Fruit fly (Drosophila melanogaster) whole organism, wandering third instar larva: ENCODE data around the gene Rab9Fb.

ENCODE experiments used
- Abd-B ChIP-seq: fragments of >200 bp; optimal IDR thresholded peaks from 2 replicates; lab custom pipeline; 2017; ENCODE audit warnings: missing biosample characterization, missing genetic modification characterization
- CG32264 ChIP-seq: fragments of 200-800 bp; sonication (Bioruptor generic); optimal IDR thresholded peaks from 2 replicates; lab custom pipeline; 2016; ENCODE audit warnings: missing biosample characterization, missing genetic modification characterization
- CG9705 ChIP-seq: fragments of 200-800 bp; sonication (Bioruptor generic); optimal IDR thresholded peaks from 2 replicates; lab custom pipeline; 2018; ENCODE audit warnings: missing biosample characterization, mild to moderate bottlenecking, missing genetic modification characterization
- CrebA ChIP-seq: fragments of 200-800 bp; sonication (Bioruptor generic); optimal IDR thresholded peaks from 2 replicates; lab custom pipeline; 2016; ENCODE audit warnings: missing biosample characterization, mild to moderate bottlenecking, missing genetic modification characterization, borderline replicate concordance
- Dfd ChIP-seq: fragments of >200 bp; optimal IDR thresholded peaks from 2 replicates; lab custom pipeline; 2017; ENCODE audit warnings: missing biosample characterization, missing genetic modification characterization
- Dif ChIP-seq: fragments of 200-275, 200-300 bp; sonication (Bioruptor generic); optimal IDR thresholded peaks from 2 replicates; lab custom pipeline; 2018; ENCODE audit warnings: missing biosample characterization, missing genetic modification characterization; ENCODE audit not compliant: partially characterized antibody
- GATAd ChIP-seq: sonication (Bioruptor generic); optimal IDR thresholded peaks from 2 replicates; lab custom pipeline; 2016; ENCODE audit warnings: missing biosample characterization, missing genetic modification characterization
- HLH106 ChIP-seq: fragments of 200-800 bp; optimal IDR thresholded peaks from 3 replicates; lab custom pipeline; 2019; ENCODE audit warnings: missing biosample characterization, mild to moderate bottlenecking, missing genetic modification characterization, moderate library complexity
- Hnf4 ChIP-seq: fragments of 200-800 bp; sonication (Bioruptor generic); optimal IDR thresholded peaks from 2 replicates; lab custom pipeline; 2016; ENCODE audit warnings: missing biosample characterization, mild to moderate bottlenecking, missing genetic modification characterization
- Hr78 ChIP-seq: fragments of >200 bp; optimal IDR thresholded peaks from 2 replicates; lab custom pipeline; 2017; ENCODE audit warnings: missing biosample characterization, missing genetic modification characterization
- Hr83 ChIP-seq: fragments of 200-300 bp; sonication (Bioruptor generic); optimal IDR thresholded peaks from 2 replicates; lab custom pipeline; 2016; ENCODE audit warnings: missing biosample characterization, mild to moderate bottlenecking, missing genetic modification characterization, moderate library complexity; ENCODE audit not compliant: poor library complexity, severe bottlenecking
- Jra ChIP-seq: sonication (Bioruptor generic); optimal IDR thresholded peaks from 2 replicates; lab custom pipeline; 2016; ENCODE audit warnings: missing biosample characterization, missing genetic modification characterization
- Mio ChIP-seq: sonication (Bioruptor generic); optimal IDR thresholded peaks from 2 replicates; lab custom pipeline; 2016; ENCODE audit warnings: missing biosample characterization, missing genetic modification characterization
- Myc ChIP-seq: fragments of >200 bp; optimal IDR thresholded peaks from 2 replicates; lab custom pipeline; 2017
- N ChIP-seq: fragments of >200 bp; optimal IDR thresholded peaks from 2 replicates; lab custom pipeline; 2018; ENCODE audit warnings: missing biosample characterization, missing external identifiers, missing genetic modification characterization
- OdsH ChIP-seq: fragments of 200-800 bp; sonication (Bioruptor generic); optimal IDR thresholded peaks from 2 replicates; lab custom pipeline; 2016; ENCODE audit warnings: missing biosample characterization, mild to moderate bottlenecking, missing genetic modification characterization
- Rel ChIP-seq, 2 experiments: fragments of 200-800 bp; sonication (Bioruptor generic) in 1 of 2; optimal IDR thresholded peaks; 2 replicates in 1 of 2; 3 replicates in 1 of 2; lab custom pipeline; 2016 to 2019; ENCODE audit warnings: mild to moderate bottlenecking in 2 of 2, missing biosample characterization in 2 of 2, missing genetic modification characterization in 2 of 2, moderate library complexity in 1 of 2
- Sp1 ChIP-seq: fragments of 200-800 bp; sonication (Bioruptor generic); optimal IDR thresholded peaks from 3 replicates; lab custom pipeline; 2019; ENCODE audit warnings: missing biosample characterization, mild to moderate bottlenecking, missing genetic modification characterization, moderate library complexity
- Vsx2 ChIP-seq: fragments of 200-300, 225-300 bp; sonication (Bioruptor generic); optimal IDR thresholded peaks from 2 replicates; lab custom pipeline; 2018; ENCODE audit warnings: missing biosample characterization, missing genetic modification characterization; ENCODE audit not compliant: partially characterized antibody
- br ChIP-seq: fragments of 200-800 bp; sonication (Bioruptor generic); optimal IDR thresholded peaks from 2 replicates; lab custom pipeline; 2016; ENCODE audit warnings: missing biosample characterization, missing genetic modification characterization
- brk ChIP-seq: fragments of 200-800 bp; sonication (Bioruptor generic); optimal IDR thresholded peaks from 2 replicates; lab custom pipeline; 2016; ENCODE audit warnings: missing biosample characterization, mild to moderate bottlenecking, missing genetic modification characterization
- dl ChIP-seq, 2 experiments: fragments of 175-275, 200-275 bp in 1 of 2; fragments of 200-275 bp in 1 of 2; sonication (Bioruptor generic); optimal IDR thresholded peaks; lab custom pipeline; 2018; ENCODE audit warnings: mild to moderate bottlenecking in 2 of 2, missing biosample characterization in 2 of 2, missing genetic modification characterization in 2 of 2, moderate library complexity in 2 of 2; ENCODE audit not compliant: partially characterized antibody in 2 of 2, insufficient read depth in 1 of 2
- ey ChIP-seq: fragments of 200-800 bp; sonication (Bioruptor generic); optimal IDR thresholded peaks from 2 replicates; lab custom pipeline; 2016; ENCODE audit warnings: missing biosample characterization, missing genetic modification characterization
- foxo ChIP-seq, 2 experiments: fragments of 200-800 bp; sonication (Bioruptor generic); optimal IDR thresholded peaks; 2 replicates in 1 of 2; 3 replicates in 1 of 2; lab custom pipeline; 2016 to 2017; ENCODE audit warnings: missing biosample characterization in 2 of 2, missing genetic modification characterization in 2 of 2
- fru ChIP-seq: fragments of 200-800 bp; sonication (Bioruptor generic); optimal IDR thresholded peaks from 3 replicates; lab custom pipeline; 2016; ENCODE audit warnings: missing biosample characterization, mild to moderate bottlenecking, missing genetic modification characterization
- h ChIP-seq: fragments of 200-800 bp; sonication (Bioruptor generic); optimal IDR thresholded peaks from 3 replicates; lab custom pipeline; 2016; ENCODE audit warnings: missing biosample characterization, mild to moderate bottlenecking, missing genetic modification characterization
- jim ChIP-seq: fragments of 175-275, 200-325 bp; sonication (Bioruptor generic); optimal IDR thresholded peaks from 2 replicates; lab custom pipeline; 2016; ENCODE audit warnings: missing biosample characterization, mild to moderate bottlenecking, missing genetic modification characterization
- lola ChIP-seq: fragments of >200 bp; optimal IDR thresholded peaks from 2 replicates; lab custom pipeline; 2017; ENCODE audit warnings: missing biosample characterization, missing genetic modification characterization
- pan ChIP-seq: fragments of >200 bp; optimal IDR thresholded peaks from 2 replicates; lab custom pipeline; 2017
- rgr ChIP-seq: fragments of 200-800 bp; sonication (Bioruptor generic); optimal IDR thresholded peaks from 3 replicates; lab custom pipeline; 2016; ENCODE audit warnings: missing biosample characterization, mild to moderate bottlenecking, missing genetic modification characterization
- sage ChIP-seq: fragments of 200-800 bp; sonication (Bioruptor generic); optimal IDR thresholded peaks from 2 replicates; lab custom pipeline; 2016; ENCODE audit warnings: missing biosample characterization, mild to moderate bottlenecking, missing genetic modification characterization
- sv ChIP-seq: fragments of 200-800 bp; sonication (Bioruptor generic); optimal IDR thresholded peaks from 3 replicates; lab custom pipeline; 2016; ENCODE audit warnings: missing biosample characterization, missing genetic modification characterization
- usp ChIP-seq: fragments of >200 bp; optimal IDR thresholded peaks from 2 replicates; lab custom pipeline; 2017; ENCODE audit warnings: missing biosample characterization, missing genetic modification characterization
- woc ChIP-seq: sonication (Bioruptor generic); optimal IDR thresholded peaks from 2 replicates; lab custom pipeline; 2016; ENCODE audit warnings: missing biosample characterization, mild to moderate bottlenecking, missing genetic modification characterization

Rab9Fb gene

DNA sequence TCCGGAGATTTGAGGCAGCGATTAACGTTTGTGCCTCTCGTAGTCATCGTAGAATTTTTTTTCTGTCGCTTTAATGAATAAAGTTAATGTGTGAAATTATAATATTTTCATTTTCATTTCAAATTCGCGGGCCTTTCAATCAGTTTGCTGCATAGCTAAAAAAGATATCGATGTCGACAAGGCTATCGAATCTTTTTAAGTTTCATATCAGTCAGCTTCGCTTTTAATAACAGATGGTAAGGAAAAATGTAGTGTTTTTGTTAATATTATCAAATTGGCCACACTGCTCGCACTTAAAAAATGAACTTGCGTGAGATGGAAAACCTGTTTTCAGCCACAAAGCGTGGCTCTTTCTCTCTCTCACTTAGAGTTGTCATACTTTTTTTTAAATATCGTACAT, 22.7 kb downstream of the Rab9Fb start:
- TF ChIP-seq sage (GFP tag; lab: Kevin White, UChicago) (no peak), CG9705 (GFP tag; lab: Kevin White, UChicago) (no peak), br (GFP tag; lab: Kevin White, UChicago) (no peak), brk (GFP tag; lab: Kevin White, UChicago) (no peak), ey (GFP tag; lab: Kevin White, UChicago) (no peak), usp (GFP tag; lab: Kevin White, UChicago) (no peak), N (GFP tag; lab: Kevin White, UChicago) (no peak), OdsH (GFP tag; lab: Kevin White, UChicago) (no peak)

DNA sequence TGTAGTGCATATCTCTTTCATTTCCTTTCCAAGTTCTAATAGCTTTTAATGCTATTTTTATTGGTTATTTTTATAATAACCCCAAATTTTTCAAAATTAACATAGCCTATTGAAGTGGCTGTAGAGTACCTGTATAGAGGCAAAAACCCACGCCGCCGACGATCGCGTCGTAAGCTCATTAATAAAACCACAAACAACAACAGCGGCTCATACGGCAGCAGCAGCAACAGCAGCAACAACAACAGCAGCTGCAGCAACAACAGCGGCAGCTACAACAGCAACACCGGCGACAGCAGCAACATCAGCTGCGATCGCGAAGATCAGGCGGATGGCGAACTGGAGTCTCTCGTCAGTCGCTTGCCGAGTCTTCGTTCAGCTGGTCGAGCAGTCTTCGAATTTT, 25.2 kb downstream of the Rab9Fb start, which contains the start of gene CG2145:
Gene CG2145, plus strand, starts transcription at position 290 of the 400 bp plus-strand sequence.
- TF ChIP-seq OdsH (GFP tag; lab: Kevin White, UChicago) (peak; percentile 34), brk (GFP tag; lab: Kevin White, UChicago) (peak; percentile 60), foxo (GFP tag; optimal IDR thresholded peaks at IDR 0.05; lab: Kevin White, UChicago) (peak; percentile 27 to 63), Rel (GFP tag; optimal IDR thresholded peaks at IDR 0.05; lab: Kevin White, UChicago) (peak; percentile 41), Rel (tag; optimal IDR thresholded peaks at IDR 0.05; lab: Kevin White, UChicago) (peak; percentile 81), Myc (lab: Kevin White, UChicago) (no peak), h (peak; percentile 44), HLH106 (tag; lab: Kevin White, UChicago) (peak; percentile 4), rgr (peak; percentile 14), jim (GFP tag; lab: Kevin White, UChicago) (no peak), Hnf4 (GFP tag; lab: Kevin White, UChicago) (peak; percentile 27), Hr83 (GFP tag; lab: Kevin White, UChicago) (peak; percentile 48), lola (GFP tag; lab: Kevin White, UChicago) (no peak), Sp1 (GFP tag; lab: Kevin White, UChicago) (peak; percentile 62), sage (GFP tag; lab: Kevin White, UChicago) (peak; percentile 79), woc (GFP tag; lab: Kevin White, UChicago) (peak; percentile 56), Mio (GFP tag; lab: Kevin White, UChicago) (no peak), Jra (GFP tag; lab: Kevin White, UChicago) (peak; percentile 8), ey (GFP tag; lab: Kevin White, UChicago) (no peak), dl (GFP tag; optimal IDR thresholded peaks at IDR 0.05; lab: Kevin White, UChicago; ENCODE audit: insufficient read depth in 1 of 2, partially characterized antibody in 2 of 2) (no peak), CG32264 (GFP tag; lab: Kevin White, UChicago) (peak; percentile 47), fru (GFP tag; lab: Kevin White, UChicago) (peak; percentile 35), br (GFP tag; lab: Kevin White, UChicago) (peak; percentile 40), Abd-B (no peak), Dfd (GFP tag; lab: Kevin White, UChicago) (peak; percentile 67), CrebA (GFP tag; lab: Kevin White, UChicago) (peak; percentile 40)

DNA sequence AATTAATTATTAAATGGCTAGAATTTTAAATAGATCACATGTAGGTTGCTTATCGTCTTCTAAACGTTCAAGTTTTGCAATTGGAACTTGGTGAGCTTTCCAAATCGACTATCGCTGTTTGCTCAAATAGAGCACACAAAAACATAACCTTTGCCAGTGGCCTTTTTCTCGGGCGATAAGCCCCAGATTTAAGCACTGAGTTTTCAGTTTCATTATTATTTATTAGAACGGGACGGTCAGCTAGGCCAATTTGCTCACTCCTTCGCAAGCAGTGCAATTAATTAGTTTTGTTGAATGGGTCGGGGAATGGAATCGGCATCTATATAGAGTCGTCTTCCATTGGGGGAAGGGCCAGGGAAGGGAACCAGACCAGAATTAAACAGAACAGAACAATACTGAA, 26.0 kb downstream of the Rab9Fb start:
- TF ChIP-seq Dif (GFP tag; lab: Kevin White, UChicago) (no peak), Rel (GFP tag; optimal IDR thresholded peaks at IDR 0.05; lab: Kevin White, UChicago) (no peak), Rel (tag; optimal IDR thresholded peaks at IDR 0.05; lab: Kevin White, UChicago) (no peak), Vsx2 (no peak), sv (GFP tag; lab: Kevin White, UChicago) (no peak), HLH106 (tag; lab: Kevin White, UChicago) (no peak), Mio (GFP tag; lab: Kevin White, UChicago) (no peak), sage (GFP tag; lab: Kevin White, UChicago) (no peak), jim (GFP tag; lab: Kevin White, UChicago) (no peak), h (no peak), pan (lab: Kevin White, UChicago) (no peak), Hr78 (GFP tag; lab: Kevin White, UChicago) (no peak), Abd-B (no peak), CG32264 (GFP tag; lab: Kevin White, UChicago) (no peak), fru (GFP tag; lab: Kevin White, UChicago) (no peak), Hr83 (GFP tag; lab: Kevin White, UChicago) (no peak), Sp1 (GFP tag; lab: Kevin White, UChicago) (no peak), GATAd (GFP tag; lab: Kevin White, UChicago) (no peak), woc (GFP tag; lab: Kevin White, UChicago) (no peak), CrebA (GFP tag; lab: Kevin White, UChicago) (no peak), Hnf4 (GFP tag; lab: Kevin White, UChicago) (no peak)
